Worm (Caenorhabditis elegans) whole organism, early embryonic: ENCODE data around the gene srh-258.

Source experiments
- scrt-1 ChIP-seq: fragments of 200-800 bp; sonication (Bioruptor generic); IDR thresholded peaks from 2 replicates; pipeline ENCODE4 v1.3.6; 2022; ENCODE audit warnings: missing genetic modification characterization, missing compliant biosample characterization
- tbx-37 ChIP-seq: fragments of 200-800 bp; sonication (Bioruptor generic); conservative IDR thresholded peaks from 2 replicates; pipeline ENCODE4 v1.3.6; 2022; ENCODE audit warnings: missing genetic modification reagents, missing genetic modification characterization, missing compliant biosample characterization
- tra-4 ChIP-seq: sonication (generic microtip); optimal IDR thresholded peaks from 2 replicates; lab custom pipeline; 2017; ENCODE audit warnings: missing genetic modification characterization, missing compliant biosample characterization

DNA sequence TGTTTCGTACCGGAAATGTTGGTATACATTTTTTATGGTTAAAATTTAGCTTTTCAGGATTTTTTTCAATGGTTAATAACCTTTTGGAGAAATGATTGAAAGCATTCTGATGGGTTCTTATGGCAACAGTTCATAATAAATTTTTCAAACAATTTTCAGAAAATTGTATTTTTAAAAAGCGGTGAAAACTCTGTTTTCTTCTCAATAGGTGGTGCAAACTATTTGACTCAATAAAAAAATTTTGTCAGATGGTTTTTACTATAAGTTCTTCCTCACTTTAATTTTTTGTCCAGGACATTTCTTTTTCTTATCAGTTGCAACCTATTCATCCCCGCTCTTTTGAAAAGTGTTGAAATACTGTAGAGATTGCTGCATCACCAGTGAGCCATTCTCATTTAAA is 43.9 kb downstream of the srh-258 start, which contains the start of gene T26H5.14:
- TF ChIP-seq tra-4 (tag; lab: Kevin White, UChicago) (no peak), tbx-37 (GFP tag; lab: Robert Waterston, UW) (no peak), scrt-1 (GFP tag; lab: Robert Waterston, UW) (no peak)
